Worm (Caenorhabditis elegans) whole organism, young adult: Measurements from ENCODE around the gene H03A11.13.

ENCODE experiments used
- B0336.3 ChIP-seq: fragments of 200-800 bp; sonication (Bioruptor generic); IDR thresholded peaks from 2 replicates; pipeline ENCODE4 v1.3.6; 2022; ENCODE audit warnings: missing genetic modification characterization, missing compliant biosample characterization
- C06A6.2 ChIP-seq: fragments of 200-800 bp; sonication (Bioruptor generic); conservative IDR thresholded peaks from 2 replicates; pipeline ENCODE4 v1.3.6; 2022; ENCODE audit warnings: missing genetic modification characterization, missing compliant biosample characterization
- C17E4.6 ChIP-seq: fragments of 200-800 bp; sonication (Bioruptor generic); IDR thresholded peaks from 2 replicates; pipeline ENCODE4 v1.3.6; 2022; ENCODE audit warnings: missing genetic modification reagents, missing genetic modification characterization, missing compliant biosample characterization
- F22D6.2 ChIP-seq: sonication (generic microtip); optimal IDR thresholded peaks from 2 replicates; lab custom pipeline; 2016; ENCODE audit warnings: mild to moderate bottlenecking, missing genetic modification characterization, missing compliant biosample characterization
- F37B4.10 ChIP-seq: fragments of 200-800 bp; sonication (Bioruptor generic); IDR thresholded peaks from 2 replicates; pipeline ENCODE4 v1.3.6; 2022; ENCODE audit warnings: missing genetic modification characterization, missing compliant biosample characterization
- F52B5.7 ChIP-seq: sonication (generic microtip); optimal IDR thresholded peaks from 2 replicates; lab custom pipeline; 2016; ENCODE audit warnings: mild to moderate bottlenecking, missing genetic modification characterization, missing compliant biosample characterization
- F55B11.4 ChIP-seq: sonication (generic microtip); optimal IDR thresholded peaks from 2 replicates; lab custom pipeline; 2016; ENCODE audit warnings: missing compliant biosample characterization, missing genetic modification characterization, borderline replicate concordance; ENCODE audit not compliant: insufficient read depth
- Y53G8AR.9 ChIP-seq: fragments of 200-800 bp; sonication (Bioruptor generic); conservative IDR thresholded peaks from 2 replicates; pipeline ENCODE4 v1.3.6; 2022; ENCODE audit warnings: missing genetic modification reagents, missing genetic modification characterization, missing compliant biosample characterization
- ZK185.1 ChIP-seq: sonication (generic microtip); optimal IDR thresholded peaks from 2 replicates; lab custom pipeline; 2016; ENCODE audit warnings: mild to moderate bottlenecking, missing genetic modification characterization, missing compliant biosample characterization; ENCODE audit not compliant: poor library complexity, severe bottlenecking
- aptf-2 ChIP-seq: fragments of 200-800 bp; sonication (Bioruptor generic); conservative IDR thresholded peaks from 2 replicates; pipeline ENCODE4 v1.3.6; 2022; ENCODE audit warnings: missing genetic modification reagents, missing genetic modification characterization, missing compliant biosample characterization
- atf-7 ChIP-seq: sonication (generic microtip); optimal IDR thresholded peaks from 2 replicates; lab custom pipeline; 2017; ENCODE audit warnings: mild to moderate bottlenecking, missing genetic modification characterization, missing compliant biosample characterization
- athp-1 ChIP-seq: sonication (generic microtip); optimal IDR thresholded peaks from 2 replicates; lab custom pipeline; 2017; ENCODE audit warnings: mild to moderate bottlenecking, missing genetic modification characterization, missing compliant biosample characterization
- attf-3 ChIP-seq: fragments of 200-800 bp; sonication (Bioruptor generic); conservative IDR thresholded peaks from 2 replicates; pipeline ENCODE4 v1.3.6; 2022; ENCODE audit warnings: missing genetic modification reagents, missing genetic modification characterization, missing compliant biosample characterization
- ceh-91 ChIP-seq: fragments of 200-800 bp; sonication (Bioruptor generic); IDR thresholded peaks from 2 replicates; pipeline ENCODE4 v1.3.6; 2022; ENCODE audit warnings: missing genetic modification reagents, missing genetic modification characterization, missing compliant biosample characterization
- dpff-1 ChIP-seq: sonication (generic microtip); optimal IDR thresholded peaks from 2 replicates; lab custom pipeline; 2017; ENCODE audit warnings: mild to moderate bottlenecking, missing genetic modification characterization, missing compliant biosample characterization
- dpl-1 ChIP-seq: fragments of 150-350 bp; optimal IDR thresholded peaks from 2 replicates; lab custom pipeline; 2014; ENCODE audit warnings: missing biosample characterization, missing genetic modification reagents, missing genetic modification characterization
- egrh-3 ChIP-seq: fragments of 200-800 bp; sonication (Bioruptor generic); IDR thresholded peaks from 2 replicates; pipeline ENCODE4 v1.3.6; 2022; ENCODE audit warnings: missing genetic modification reagents, missing genetic modification characterization, missing compliant biosample characterization
- ekl-4 ChIP-seq: fragments of 200-800 bp; sonication (Bioruptor generic); IDR thresholded peaks from 2 replicates; pipeline ENCODE4 v1.3.6; 2022; ENCODE audit warnings: missing genetic modification reagents, missing genetic modification characterization, missing compliant biosample characterization
- gei-17 ChIP-seq: fragments of 200-800 bp; sonication (Bioruptor generic); optimal IDR thresholded peaks from 2 replicates; lab custom pipeline; 2018; ENCODE audit warnings: mild to moderate bottlenecking, missing genetic modification characterization, missing compliant biosample characterization
- hlh-12 ChIP-seq: sonication (generic microtip); optimal IDR thresholded peaks from 2 replicates; lab custom pipeline; 2016; ENCODE audit warnings: missing genetic modification characterization, missing compliant biosample characterization
- hlh-26 ChIP-seq: fragments of 200-800 bp; sonication (Bioruptor generic); conservative IDR thresholded peaks from 2 replicates; pipeline ENCODE4 v1.3.6; 2022; ENCODE audit warnings: missing genetic modification reagents, missing genetic modification characterization, missing compliant biosample characterization
- hmg-20 ChIP-seq: fragments of 200-800 bp; sonication (Bioruptor generic); IDR thresholded peaks from 2 replicates; pipeline ENCODE4 v1.3.6; 2022; ENCODE audit warnings: missing genetic modification reagents, missing genetic modification characterization, missing compliant biosample characterization
- lag-1 ChIP-seq: fragments of 200-800 bp; sonication (Bioruptor generic); IDR thresholded peaks from 2 replicates; pipeline ENCODE4 v1.3.6; 2022; ENCODE audit warnings: missing genetic modification reagents, missing genetic modification characterization, missing compliant biosample characterization
- let-526 ChIP-seq: fragments of 200-800 bp; sonication (Bioruptor generic); IDR thresholded peaks from 2 replicates; pipeline ENCODE4 v1.3.6; 2022; ENCODE audit warnings: missing genetic modification reagents, missing genetic modification characterization, missing compliant biosample characterization
- lin-35 ChIP-seq, 3 experiments: fragments of 150-350 bp in 2 of 3; sonication (generic microtip) in 1 of 3; optimal IDR thresholded peaks; 2 replicates each; lab custom pipeline; 2014 to 2018; ENCODE audit warnings: missing biosample characterization in 3 of 3, missing genetic modification characterization in 3 of 3, missing genetic modification reagents in 3 of 3
- lin-40 ChIP-seq: sonication (generic microtip); optimal IDR thresholded peaks from 2 replicates; lab custom pipeline; 2016; ENCODE audit warnings: missing genetic modification characterization, mild to moderate bottlenecking, missing compliant biosample characterization, missing genotype, missing genetic modification reagents
- madf-3 ChIP-seq: fragments of 200-800 bp; sonication (Bioruptor generic); IDR thresholded peaks from 2 replicates; pipeline ENCODE4 v1.3.6; 2022; ENCODE audit warnings: missing genetic modification reagents, missing genetic modification characterization, missing compliant biosample characterization
- mcd-1 ChIP-seq: fragments of 200-800 bp; sonication (Bioruptor generic); IDR thresholded peaks from 2 replicates; pipeline ENCODE4 v1.3.6; 2022; ENCODE audit warnings: missing genetic modification reagents, missing genetic modification characterization, missing compliant biosample characterization
- nfyb-1 ChIP-seq: fragments of 200-800 bp; sonication (Bioruptor generic); IDR thresholded peaks from 2 replicates; pipeline ENCODE4 v1.3.6; 2022; ENCODE audit warnings: missing genetic modification reagents, missing genetic modification characterization, missing compliant biosample characterization
- nhr-120 ChIP-seq: fragments of 200-800 bp; sonication (Bioruptor generic); IDR thresholded peaks from 2 replicates; pipeline ENCODE4 v1.3.6; 2022; ENCODE audit warnings: missing genetic modification characterization, missing compliant biosample characterization
- nhr-80 ChIP-seq: sonication (generic microtip); optimal IDR thresholded peaks from 2 replicates; lab custom pipeline; 2016; ENCODE audit warnings: missing genetic modification characterization, missing compliant biosample characterization
- nhr-90 ChIP-seq: sonication (generic microtip); optimal IDR thresholded peaks from 2 replicates; lab custom pipeline; 2016; ENCODE audit warnings: missing genotype, mild to moderate bottlenecking, missing genetic modification characterization, missing compliant biosample characterization
- pbrm-1 ChIP-seq: fragments of 200-800 bp; sonication (Bioruptor generic); IDR thresholded peaks from 2 replicates; pipeline ENCODE4 v1.3.6; 2022; ENCODE audit warnings: missing genetic modification reagents, missing genetic modification characterization, missing compliant biosample characterization
- rcor-1 ChIP-seq: fragments of 200-800 bp; sonication (Bioruptor generic); IDR thresholded peaks from 2 replicates; pipeline ENCODE4 v1.3.6; 2022; ENCODE audit warnings: missing genetic modification reagents, missing genetic modification characterization, missing compliant biosample characterization
- repo-1 ChIP-seq: sonication (generic microtip); optimal IDR thresholded peaks from 2 replicates; lab custom pipeline; 2017; ENCODE audit warnings: mild to moderate bottlenecking, missing genetic modification characterization, missing compliant biosample characterization
- sea-2 ChIP-seq: fragments of 200-800 bp; sonication (Bioruptor generic); IDR thresholded peaks from 2 replicates; pipeline ENCODE4 v1.3.6; 2022; ENCODE audit warnings: missing genetic modification characterization, missing compliant biosample characterization
- snpc-1.3 ChIP-seq: sonication (generic microtip); optimal IDR thresholded peaks from 2 replicates; lab custom pipeline; 2017; ENCODE audit warnings: missing genetic modification characterization, mild to moderate bottlenecking, missing compliant biosample characterization, antibody characterized with exemption, moderate library complexity, missing genotype, missing genetic modification reagents; ENCODE audit not compliant: insufficient read depth
- snpc-4 ChIP-seq, 5 experiments: fragments of 150-350 bp in 1 of 5; sonication (generic microtip) in 4 of 5; optimal IDR thresholded peaks; 2 replicates each; lab custom pipeline; 2014 to 2018; ENCODE audit warnings: missing genetic modification characterization in 5 of 5, missing biosample characterization in 3 of 5, antibody characterized with exemption in 2 of 5, mild to moderate bottlenecking in 2 of 5, missing compliant biosample characterization in 2 of 5, missing genotype in 2 of 5, moderate library complexity in 2 of 5, missing genetic modification reagents in 1 of 5
- tbx-9 ChIP-seq: sonication (generic microtip); optimal IDR thresholded peaks from 2 replicates; lab custom pipeline; 2016; ENCODE audit warnings: borderline replicate concordance, missing genetic modification characterization, inconsistent platforms, missing compliant biosample characterization
- tlf-1 ChIP-seq: fragments of 200-800 bp; sonication (Bioruptor generic); optimal IDR thresholded peaks from 2 replicates; lab custom pipeline; 2018; ENCODE audit warnings: mild to moderate bottlenecking, missing genetic modification characterization, missing compliant biosample characterization
- zfh-2 ChIP-seq: fragments of 200-800 bp; sonication (Bioruptor generic); conservative IDR thresholded peaks from 2 replicates; pipeline ENCODE4 v1.3.6; 2022; ENCODE audit warnings: missing genetic modification reagents, missing genetic modification characterization, missing compliant biosample characterization
- ztf-22 ChIP-seq: fragments of 200-800 bp; sonication (Bioruptor generic); optimal IDR thresholded peaks from 2 replicates; lab custom pipeline; 2018; ENCODE audit warnings: mild to moderate bottlenecking, missing genetic modification characterization, moderate library complexity, missing compliant biosample characterization
- ztf-26 ChIP-seq: sonication (generic microtip); optimal IDR thresholded peaks from 2 replicates; lab custom pipeline; 2017; ENCODE audit warnings: missing genetic modification characterization, missing compliant biosample characterization

The H03A11.13 gene

DNA sequence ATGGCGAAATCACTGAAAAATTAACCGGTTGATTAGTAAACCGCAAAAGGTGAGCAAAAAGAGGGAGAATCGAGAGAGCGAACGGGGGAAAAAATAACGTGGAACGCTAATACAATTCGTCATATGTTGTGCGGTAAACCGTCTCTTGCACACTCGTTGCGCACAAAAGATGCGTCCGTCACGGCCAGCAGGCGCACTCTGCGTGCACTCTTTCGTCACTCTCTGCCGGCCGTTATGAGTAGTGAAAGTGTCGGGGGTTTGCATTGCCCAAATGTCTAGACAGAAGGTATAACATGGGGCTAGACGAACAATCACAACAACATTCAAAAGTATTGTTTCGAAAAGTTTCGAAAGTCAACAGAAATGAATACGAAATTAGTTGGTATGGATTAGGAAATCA lies 31.6 kb downstream of the H03A11.13 start, which contains the start of gene pkhm-2 (continued):
- peak; percentile 69; the same call in 1 of the 2 replicates for TF ChIP-seq let-526 (GFP tag; lab: Robert Waterston, UW)
- peak; percentile 84 for TF ChIP-seq gei-17 (GFP tag; lab: Kevin White, UChicago)
- TF ChIP-seq dpl-1 (GFP tag; lab: Kevin White, UChicago): peak; percentile 33
- TF ChIP-seq athp-1 (tag; lab: Kevin White, UChicago): no peak
- peak; percentile 70; the same call in 1 of the 2 replicates for TF ChIP-seq C06A6.2 (GFP tag; lab: Robert Waterston, UW)
- TF ChIP-seq ekl-4 (GFP tag; lab: Robert Waterston, UW): peak; percentile 85
- TF ChIP-seq nhr-80: peak; percentile 93
- TF ChIP-seq lin-40 (tag; lab: Kevin White, UChicago): peak; percentile 93
- TF ChIP-seq rcor-1 (GFP tag; lab: Robert Waterston, UW): peak; percentile 76
- 0 out of 2 replicates have a peak, but pooled peaks have one; percentile 52 for TF ChIP-seq hmg-20 (GFP tag; lab: Robert Waterston, UW)
- TF ChIP-seq C17E4.6 (GFP tag; lab: Robert Waterston, UW): no peak
- peak; percentile 64 for TF ChIP-seq ztf-22 (GFP tag; lab: Kevin White, UChicago)
- TF ChIP-seq pbrm-1 (GFP tag; lab: Robert Waterston, UW): peak; percentile 88
- peak; percentile 80 for TF ChIP-seq Y53G8AR.9 (GFP tag; lab: Robert Waterston, UW)
- TF ChIP-seq F37B4.10 (GFP tag; lab: Robert Waterston, UW): no peak
- no peak for TF ChIP-seq ceh-91
- peak; percentile 76 for TF ChIP-seq repo-1
- TF ChIP-seq lin-35 (GFP tag; optimal IDR thresholded peaks at IDR 0.05; lab: Kevin White, UChicago): peak in 2 of 3 experiments; percentile 5 to 81
- TF ChIP-seq hlh-12 (tag; lab: Kevin White, UChicago): no peak
- no peak for TF ChIP-seq snpc-4 (GFP tag; optimal IDR thresholded peaks at IDR 0.05; lab: Kevin White, UChicago)
- peak; percentile 73 to 88 (median 77) for TF ChIP-seq snpc-4 (tag; optimal IDR thresholded peaks at IDR 0.05; lab: Kevin White, UChicago)

DNA sequence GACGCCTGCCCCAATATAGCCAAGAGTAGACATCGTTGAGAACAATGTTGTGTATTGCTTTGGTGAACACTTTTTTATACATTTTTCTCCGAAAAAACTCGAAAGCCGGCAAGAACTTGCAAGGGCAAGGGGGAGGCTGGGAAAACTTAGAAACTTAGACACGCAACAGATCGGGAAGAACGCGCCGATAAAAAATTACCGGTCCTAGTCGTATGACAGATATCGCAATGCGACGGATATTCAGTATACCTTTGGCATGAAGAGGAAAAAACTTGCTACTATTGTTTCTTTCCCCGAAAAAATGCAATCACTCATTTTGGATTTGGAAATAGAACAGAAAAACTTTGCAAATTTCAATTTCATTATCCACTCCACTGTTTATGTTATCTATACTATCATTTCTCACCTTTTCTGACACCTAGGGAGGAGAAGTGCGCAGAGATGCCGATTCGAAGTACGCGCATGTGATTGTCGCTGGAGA lies 36.6 kb downstream of the H03A11.13 start, which contains the start of gene col-41:
TSS of gene col-41 (minus strand) at position 51 of the 481 bp plus-strand sequence.
- no peak for TF ChIP-seq ZK185.1 (tag; lab: Kevin White, UChicago)
- no peak for TF ChIP-seq madf-3 (GFP tag; lab: Robert Waterston, UW)
- no peak for TF ChIP-seq zfh-2 (GFP tag; lab: Robert Waterston, UW)
- TF ChIP-seq aptf-2 (GFP tag; lab: Robert Waterston, UW): no peak
- TF ChIP-seq nhr-90 (tag; lab: Kevin White, UChicago): no peak
- TF ChIP-seq mcd-1 (GFP tag; lab: Robert Waterston, UW): no peak
- TF ChIP-seq nhr-120: no peak
- TF ChIP-seq F22D6.2: no peak
- TF ChIP-seq F52B5.7 (tag; lab: Kevin White, UChicago): no peak
- no peak for TF ChIP-seq F55B11.4 (tag; lab: Kevin White, UChicago)
- no peak for TF ChIP-seq ztf-26 (tag; lab: Kevin White, UChicago)
- TF ChIP-seq hlh-26: no peak
- no peak for TF ChIP-seq lag-1
- TF ChIP-seq lin-40 (tag; lab: Kevin White, UChicago): no peak
- TF ChIP-seq nfyb-1 (GFP tag; lab: Robert Waterston, UW): no peak
- no peak for TF ChIP-seq tbx-9 (tag; lab: Kevin White, UChicago)

DNA sequence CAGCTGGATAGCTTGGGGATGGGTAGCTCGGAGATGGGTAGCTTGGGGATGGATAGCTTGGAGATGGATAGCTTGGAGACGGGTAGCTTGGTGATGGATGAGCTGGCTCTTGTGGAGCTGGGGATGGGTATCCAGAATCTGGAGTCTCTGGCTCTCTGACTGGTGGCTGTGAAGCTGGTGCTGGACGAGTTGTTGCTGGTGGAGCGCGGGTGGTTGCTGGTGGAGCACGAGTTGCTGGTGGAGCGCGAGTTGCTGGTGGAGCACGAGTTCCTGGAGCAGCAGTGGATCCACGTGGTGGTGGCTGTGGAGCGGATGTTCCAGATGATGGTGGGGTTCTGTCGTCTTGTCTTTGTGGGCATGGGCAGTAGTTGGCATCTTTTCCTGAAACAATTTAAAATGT lies 37.8 kb downstream of the H03A11.13 start:
- TF ChIP-seq snpc-1.3 (tag; lab: Kevin White, UChicago): no peak
- TF ChIP-seq egrh-3 (GFP tag; lab: Robert Waterston, UW): peak; percentile 68; the same call in 1 of the 2 replicates
- no peak for TF ChIP-seq tlf-1 (GFP tag; lab: Kevin White, UChicago)
- no peak for TF ChIP-seq dpl-1 (GFP tag; lab: Kevin White, UChicago)
- TF ChIP-seq dpff-1 (tag; lab: Kevin White, UChicago): no peak
- TF ChIP-seq zfh-2 (GFP tag; lab: Robert Waterston, UW): peak; percentile 70
- TF ChIP-seq lin-40 (tag; lab: Kevin White, UChicago): no peak
- TF ChIP-seq C06A6.2 (GFP tag; lab: Robert Waterston, UW): no peak
- TF ChIP-seq B0336.3 (GFP tag; lab: Robert Waterston, UW): no peak
- no peak for TF ChIP-seq attf-3 (GFP tag; lab: Robert Waterston, UW)
- no peak for TF ChIP-seq atf-7 (tag; lab: Kevin White, UChicago)
- no peak for TF ChIP-seq sea-2 (GFP tag; lab: Robert Waterston, UW)
